Worm (Caenorhabditis elegans): ENCODE data around the gene Y50D7A.1.

DNA sequence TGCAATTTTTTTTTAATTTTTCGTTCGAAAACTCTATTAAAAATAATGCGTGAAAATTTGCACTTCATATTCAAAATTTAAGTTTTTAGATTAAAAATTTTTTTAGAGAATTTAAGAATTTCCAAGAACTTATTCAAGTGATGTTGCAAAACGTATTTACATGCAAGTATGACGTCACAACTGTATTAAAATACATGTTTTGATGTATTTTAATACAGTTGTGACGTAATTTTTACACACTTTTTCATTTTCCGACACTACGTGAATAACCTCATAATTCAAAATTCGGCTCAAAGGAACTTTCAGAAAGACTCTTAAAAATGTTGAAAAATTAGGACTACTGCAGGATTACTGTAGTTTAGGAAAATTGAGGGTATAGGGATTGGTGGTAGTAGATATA, 65.7 kb downstream of the Y50D7A.1 start:
- TF ChIP-seq unc-62 (GFP tag; optimal IDR thresholded peaks at IDR 0.05): no peak
- TF ChIP-seq snpc-4 (tag; optimal IDR thresholded peaks at IDR 0.05): no peak
- no peak for TF ChIP-seq ceh-28 (tag; optimal IDR thresholded peaks at IDR 0.05)
- TF ChIP-seq lin-39 (tag; optimal IDR thresholded peaks at IDR 0.05): no peak
- TF ChIP-seq nhr-237 (tag; optimal IDR thresholded peaks at IDR 0.05): no peak
- no peak for TF ChIP-seq tbx-2 (tag; optimal IDR thresholded peaks at IDR 0.05)
- no peak for TF ChIP-seq ZK546.5 (tag; optimal IDR thresholded peaks at IDR 0.05)
- TF ChIP-seq lin-15B (tag; optimal IDR thresholded peaks at IDR 0.05): no peak
